Fruit fly (Drosophila melanogaster) S2 (cell line): ENCODE data around the gene CG10035.

ENCODE experiments used
- CG8478 ChIP-seq: fragments of >200 bp; optimal IDR thresholded peaks from 2 replicates; lab custom pipeline; 2018
- CTCF ChIP-seq, 2 experiments: fragments of >200 bp; optimal IDR thresholded peaks; 2 replicates each; lab custom pipeline; 2018

CG10035 gene

dm6 chr3R:12375258-12375783 lies 7.2 kb downstream of the CG10035 start, which contains the start of gene GstD5:
Gene GstD5, plus strand, starts transcription at chr3R:12375733.
- TF ChIP-seq CTCF (optimal IDR thresholded peaks at IDR 0.05; lab: Kevin White, UChicago): no peak
- TF ChIP-seq CG8478: no peak

dm6 chr3R:12373800-12374199 lies 8.7 kb downstream of the CG10035 start, which contains the start of gene GstD4:
Gene GstD4, plus strand, starts transcription at chr3R:12374100.
- TF ChIP-seq CG8478: no peak
- no peak for TF ChIP-seq CTCF (optimal IDR thresholded peaks at IDR 0.05; lab: Kevin White, UChicago)

- TF ChIP-seq CTCF (optimal IDR thresholded peaks at IDR 0.05; lab: Kevin White, UChicago): no peak
- no peak for TF ChIP-seq CG8478
Observed at dm6 chr3R:12372800-12373199, 9.7 kb downstream of the CG10035 start, which contains the start of gene GstD3. Gene GstD3, plus strand, starts transcription at chr3R:12373068.

- TF ChIP-seq CTCF (optimal IDR thresholded peaks at IDR 0.05; lab: Kevin White, UChicago) (no peak), CG8478 (no peak)
Observed at dm6 chr3R:12371671-12372070, 10.8 kb downstream of the CG10035 start, which contains the start of gene GstD2. Gene GstD2, plus strand, starts transcription at chr3R:12371971.

dm6 chr3R:12370643-12370995 lies 11.9 kb downstream of the CG10035 start:
- TF ChIP-seq CTCF (optimal IDR thresholded peaks at IDR 0.05; lab: Kevin White, UChicago) (no peak), CG8478 (no peak)

dm6 chr3R:12369793-12370642 lies 12.5 kb downstream of the CG10035 start:
- TF ChIP-seq CTCF (optimal IDR thresholded peaks at IDR 0.05; lab: Kevin White, UChicago) (no peak), CG8478 (no peak)

dm6 chr3R:12369135-12369792 lies 13.2 kb downstream of the CG10035 start, which contains the start of gene GstD1:
Gene GstD1, minus strand, starts transcription at chr3R:12369268.
- TF ChIP-seq CG8478 (no peak), CTCF (optimal IDR thresholded peaks at IDR 0.05; lab: Kevin White, UChicago) (no peak)

- TF ChIP-seq CTCF (optimal IDR thresholded peaks at IDR 0.05; lab: Kevin White, UChicago) (no peak), CG8478 (no peak)
Observed at dm6 chr3R:12367464-12367863, 15.0 kb downstream of the CG10035 start, which contains the start of gene GstD9. Gene GstD9, minus strand, starts transcription at chr3R:12367564.

dm6 chr3R:12365887-12366286 lies 16.6 kb downstream of the CG10035 start:
- TF ChIP-seq CTCF (optimal IDR thresholded peaks at IDR 0.05; lab: Kevin White, UChicago): no peak
- no peak for TF ChIP-seq CG8478

dm6 chr3R:12365264-12365840 lies 17.1 kb downstream of the CG10035 start, which contains the start of gene GstD10:
Gene GstD10, minus strand, starts transcription at chr3R:12365735.
- TF ChIP-seq CTCF (optimal IDR thresholded peaks at IDR 0.05; lab: Kevin White, UChicago) (no peak), CG8478 (no peak)

- no peak for TF ChIP-seq CG8478
- TF ChIP-seq CTCF (optimal IDR thresholded peaks at IDR 0.05; lab: Kevin White, UChicago): no peak
Observed at dm6 chr3R:12364580-12364979, 17.9 kb downstream of the CG10035 start, which contains the start of gene Tim17a1. Gene Tim17a1, minus strand, starts transcription at chr3R:12364680.

dm6 chr3R:12363544-12363943 lies 18.9 kb downstream of the CG10035 start:
- TF ChIP-seq CTCF (optimal IDR thresholded peaks at IDR 0.05; lab: Kevin White, UChicago) (no peak), CG8478 (no peak)

- no peak for TF ChIP-seq CG8478
- TF ChIP-seq CTCF (optimal IDR thresholded peaks at IDR 0.05; lab: Kevin White, UChicago): no peak
Observed at dm6 chr3R:12361962-12362497, 20.5 kb downstream of the CG10035 start.

- TF ChIP-seq CG8478 (no peak), CTCF (optimal IDR thresholded peaks at IDR 0.05; lab: Kevin White, UChicago) (no peak)
Observed at dm6 chr3R:12359837-12360236, 22.7 kb downstream of the CG10035 start, which contains the start of gene CG4115. Gene CG4115, plus strand, starts transcription at chr3R:12360008.

dm6 chr3R:12356044-12356443 lies 26.4 kb downstream of the CG10035 start, which contains the start of gene MBD-R2:
Gene MBD-R2, minus strand, starts transcription at chr3R:12356265.
- TF ChIP-seq CG8478: no peak
- TF ChIP-seq CTCF (optimal IDR thresholded peaks at IDR 0.05; lab: Kevin White, UChicago): peak in 1 of 2 experiments; percentile 29
